Fruit fly (Drosophila melanogaster) whole organism, embryonic: ENCODE measurements around the gene CG34296.

ENCODE experiments used
- ATbp ChIP-seq: fragments of 200-800 bp; sonication (Bioruptor generic); optimal IDR thresholded peaks from 2 replicates; lab custom pipeline; 2017; ENCODE audit warnings: missing biosample characterization, mild to moderate bottlenecking, missing genetic modification characterization, missing genetic modification reagents
- Abd-B ChIP-seq: fragments of 200-800 bp; sonication (Bioruptor generic); optimal IDR thresholded peaks from 2 replicates; lab custom pipeline; 2018; ENCODE audit warnings: missing biosample characterization, mild to moderate bottlenecking, missing genetic modification characterization, moderate library complexity
- CG10321 ChIP-seq: fragments of 200-800 bp; sonication (Bioruptor generic); IDR thresholded peaks from 2 replicates; pipeline ENCODE4 v1.3.6; 2022; ENCODE audit warnings: missing biosample characterization, missing genetic modification characterization
- CG11247 ChIP-seq: fragments of 200-800 bp; sonication (Bioruptor generic); IDR thresholded peaks from 2 replicates; pipeline ENCODE4 v1.3.6; 2022; ENCODE audit warnings: missing biosample characterization, missing genetic modification characterization
- CG11398 ChIP-seq: fragments of 200-800 bp; sonication (Bioruptor generic); optimal IDR thresholded peaks from 2 replicates; lab custom pipeline; 2016; ENCODE audit warnings: missing biosample characterization, missing genetic modification characterization
- CG11456 ChIP-seq: fragments of 200-800 bp; sonication (Bioruptor generic); IDR thresholded peaks from 3 replicates; pipeline ENCODE4 v1.3.6; 2022; ENCODE audit warnings: missing biosample characterization, missing genetic modification characterization
- CG11723 ChIP-seq: fragments of 200-800 bp; sonication (Bioruptor generic); optimal IDR thresholded peaks from 2 replicates; lab custom pipeline; 2017; ENCODE audit warnings: missing biosample characterization, mild to moderate bottlenecking, missing genetic modification characterization
- CG12071 ChIP-seq: fragments of 200-800 bp; sonication (Bioruptor generic); optimal IDR thresholded peaks from 3 replicates; lab custom pipeline; 2018; ENCODE audit warnings: missing biosample characterization, mild to moderate bottlenecking, missing genetic modification characterization
- CG1529 ChIP-seq: fragments of 200-800 bp; sonication (Bioruptor generic); optimal IDR thresholded peaks from 3 replicates; lab custom pipeline; 2018; ENCODE audit warnings: missing biosample characterization, missing genetic modification characterization
- CG1602 ChIP-seq: fragments of 200-800 bp; sonication (Bioruptor generic); optimal IDR thresholded peaks from 3 replicates; lab custom pipeline; 2016; ENCODE audit warnings: missing biosample characterization, missing genetic modification characterization
- CG1647 ChIP-seq: fragments of 200-800 bp; sonication (Bioruptor generic); optimal IDR thresholded peaks from 3 replicates; lab custom pipeline; 2016; ENCODE audit warnings: missing biosample characterization, missing genetic modification characterization
- CG16863 ChIP-seq: fragments of 200-800 bp; sonication (Bioruptor generic); optimal IDR thresholded peaks from 3 replicates; lab custom pipeline; 2016; ENCODE audit warnings: missing biosample characterization, missing genetic modification characterization
- CG18619 ChIP-seq: fragments of 200-800 bp; sonication (Bioruptor generic); optimal IDR thresholded peaks from 3 replicates; lab custom pipeline; 2017; ENCODE audit warnings: missing biosample characterization, mild to moderate bottlenecking, missing genetic modification characterization
- CG30431 ChIP-seq: fragments of 200-800 bp; sonication (Bioruptor generic); optimal IDR thresholded peaks from 2 replicates; lab custom pipeline; 2017; ENCODE audit warnings: missing biosample characterization, missing genetic modification characterization
- CG4282 ChIP-seq: fragments of 200-800 bp; sonication (Bioruptor generic); optimal IDR thresholded peaks from 2 replicates; lab custom pipeline; 2016; ENCODE audit warnings: missing biosample characterization, missing genetic modification characterization
- CG4404 ChIP-seq: fragments of 200-800 bp; sonication (Bioruptor generic); IDR thresholded peaks from 2 replicates; pipeline ENCODE4 v1.3.6; 2022; ENCODE audit warnings: missing biosample characterization, missing genetic modification characterization
- CG4707 ChIP-seq: fragments of 200-800 bp; sonication (Bioruptor generic); optimal IDR thresholded peaks from 2 replicates; lab custom pipeline; 2018; ENCODE audit warnings: missing biosample characterization, mild to moderate bottlenecking, missing genetic modification characterization, moderate library complexity
- CG5180 ChIP-seq: fragments of 200-800 bp; sonication (Bioruptor generic); optimal IDR thresholded peaks from 3 replicates; lab custom pipeline; 2017; ENCODE audit warnings: missing biosample characterization, missing genetic modification characterization, mild to moderate bottlenecking, moderate library complexity, missing genetic modification reagents
- CG6254 ChIP-seq: fragments of 200-800 bp; sonication (Bioruptor generic); optimal IDR thresholded peaks from 3 replicates; lab custom pipeline; 2017; ENCODE audit warnings: mild to moderate bottlenecking, missing biosample characterization, missing genetic modification reagents, missing genetic modification characterization
- CG6654 ChIP-seq: fragments of 200-800 bp; sonication (Bioruptor generic); optimal IDR thresholded peaks from 2 replicates; lab custom pipeline; 2017; ENCODE audit warnings: missing biosample characterization, mild to moderate bottlenecking, missing genetic modification characterization
- CG8388 ChIP-seq: fragments of 200-800 bp; sonication (Bioruptor generic); optimal IDR thresholded peaks from 2 replicates; lab custom pipeline; 2019; ENCODE audit warnings: missing biosample characterization, mild to moderate bottlenecking, missing genetic modification characterization, moderate library complexity
- CG8924 ChIP-seq: fragments of 200-800 bp; optimal IDR thresholded peaks from 3 replicates; lab custom pipeline; 2019; ENCODE audit warnings: missing biosample characterization, mild to moderate bottlenecking, missing genetic modification characterization, moderate library complexity
- CG9876 ChIP-seq: fragments of 200-800 bp; sonication (Bioruptor generic); optimal IDR thresholded peaks from 2 replicates; lab custom pipeline; 2016; ENCODE audit warnings: missing biosample characterization, missing genetic modification characterization
- Hand ChIP-seq: fragments of 200-800 bp; sonication (Bioruptor generic); optimal IDR thresholded peaks from 2 replicates; lab custom pipeline; 2017; ENCODE audit warnings: mild to moderate bottlenecking, missing biosample characterization, missing genetic modification reagents, missing genetic modification characterization
- MBD-R2 ChIP-seq: fragments of 200-800 bp; sonication (Bioruptor generic); IDR thresholded peaks from 2 replicates; pipeline ENCODE4 v1.3.6; 2022; ENCODE audit warnings: missing biosample characterization, missing genetic modification characterization
- Nf-YC ChIP-seq: fragments of 200-800 bp; optimal IDR thresholded peaks from 3 replicates; lab custom pipeline; 2019; ENCODE audit warnings: missing biosample characterization, mild to moderate bottlenecking, missing genetic modification characterization, moderate library complexity
- NfI ChIP-seq: fragments of 200-800 bp; sonication (Bioruptor generic); optimal IDR thresholded peaks from 3 replicates; lab custom pipeline; 2018; ENCODE audit warnings: missing biosample characterization, mild to moderate bottlenecking, missing genetic modification characterization, moderate library complexity
- Sry-δ ChIP-seq: fragments of 200-800 bp; sonication (Bioruptor generic); optimal IDR thresholded peaks from 2 replicates; lab custom pipeline; 2016; ENCODE audit warnings: missing biosample characterization, missing genetic modification characterization
- al ChIP-seq: fragments of 200-800 bp; sonication (Bioruptor generic); IDR thresholded peaks from 2 replicates; pipeline ENCODE4 v1.3.6; 2022; ENCODE audit warnings: missing biosample characterization, missing genetic modification characterization
- ara ChIP-seq: fragments of 200-800 bp; sonication (Bioruptor generic); IDR thresholded peaks from 2 replicates; pipeline ENCODE4 v1.3.6; 2022; ENCODE audit warnings: missing biosample characterization, missing genetic modification characterization
- az2 ChIP-seq: fragments of 200-800 bp; sonication (Bioruptor generic); optimal IDR thresholded peaks from 3 replicates; lab custom pipeline; 2016; ENCODE audit warnings: missing biosample characterization, missing genetic modification characterization
- bbx ChIP-seq: fragments of 200-800 bp; sonication (Bioruptor generic); IDR thresholded peaks from 2 replicates; pipeline ENCODE4 v1.3.6; 2022; ENCODE audit warnings: missing biosample characterization, missing genetic modification characterization; ENCODE audit not compliant: partially characterized antibody
- bowl ChIP-seq: fragments of 200-800 bp; sonication (Bioruptor generic); IDR thresholded peaks from 2 replicates; pipeline ENCODE4 v1.3.6; 2022; ENCODE audit warnings: missing biosample characterization, missing genetic modification characterization
- chinmo ChIP-seq: fragments of 200-800 bp; sonication (Bioruptor generic); IDR thresholded peaks from 4 replicates; pipeline ENCODE4 v1.3.6; 2022; ENCODE audit warnings: missing biosample characterization, missing genetic modification characterization; ENCODE audit not compliant: partially characterized antibody
- dan ChIP-seq: fragments of 200-800 bp; sonication (Bioruptor generic); IDR thresholded peaks from 2 replicates; pipeline ENCODE4 v1.3.6; 2022; ENCODE audit warnings: missing biosample characterization, missing genetic modification characterization
- gcm2 ChIP-seq: fragments of 200-800 bp; sonication (Bioruptor generic); optimal IDR thresholded peaks from 2 replicates; lab custom pipeline; 2016; ENCODE audit warnings: missing biosample characterization, missing genetic modification characterization
- grn ChIP-seq: fragments of 200-800 bp; sonication (Bioruptor generic); optimal IDR thresholded peaks from 3 replicates; lab custom pipeline; 2017; ENCODE audit warnings: missing biosample characterization, missing genetic modification characterization
- gt ChIP-seq: fragments of 200-800 bp; sonication (Bioruptor generic); IDR thresholded peaks from 2 replicates; pipeline ENCODE4 v1.3.6; 2022; ENCODE audit warnings: missing biosample characterization, missing genetic modification characterization
- her ChIP-seq: fragments of 200-800 bp; sonication (Bioruptor generic); optimal IDR thresholded peaks from 2 replicates; lab custom pipeline; 2016; ENCODE audit warnings: missing biosample characterization, missing genetic modification characterization
- hkb ChIP-seq, 2 experiments: fragments of 200-800 bp in 1 of 2; fragments of >200 bp in 1 of 2; sonication (Bioruptor generic) in 1 of 2; IDR thresholded peaks in 1 of 2; optimal IDR thresholded peaks in 1 of 2; 2 replicates each; pipeline versions ENCODE4 v1.3.6 to Lab custom; 2017 to 2022; ENCODE audit warnings: missing biosample characterization in 1 of 2, missing genetic modification characterization in 1 of 2
- ken ChIP-seq: fragments of 200-800 bp; sonication (Bioruptor generic); IDR thresholded peaks from 3 replicates; pipeline ENCODE4 v1.3.6; 2022; ENCODE audit warnings: missing biosample characterization, missing genetic modification characterization
- nerfin-1 ChIP-seq: fragments of 200-800 bp; sonication (Bioruptor generic); optimal IDR thresholded peaks from 3 replicates; lab custom pipeline; 2019; ENCODE audit warnings: missing biosample characterization, mild to moderate bottlenecking, missing genetic modification characterization, moderate library complexity
- nerfin-2 ChIP-seq: fragments of 200-800 bp; sonication (Bioruptor generic); IDR thresholded peaks from 2 replicates; pipeline ENCODE4 v1.3.6; 2022; ENCODE audit warnings: missing biosample characterization, missing genetic modification characterization; ENCODE audit not compliant: partially characterized antibody
- pum ChIP-seq: fragments of 200-800 bp; sonication (Bioruptor generic); optimal IDR thresholded peaks from 2 replicates; lab custom pipeline; 2016; ENCODE audit warnings: missing biosample characterization, missing genetic modification characterization
- sens-2 ChIP-seq: fragments of 200-800 bp; sonication (Bioruptor generic); IDR thresholded peaks from 2 replicates; pipeline ENCODE4 v1.3.6; 2022; ENCODE audit warnings: missing biosample characterization, missing genetic modification characterization
- sna ChIP-seq: fragments of 200-800 bp; sonication (Bioruptor generic); IDR thresholded peaks from 2 replicates; pipeline ENCODE4 v1.3.6; 2022; ENCODE audit warnings: missing biosample characterization, missing genetic modification characterization; ENCODE audit not compliant: partially characterized antibody
- tgo ChIP-seq: fragments of 200-800 bp; sonication (Bioruptor generic); IDR thresholded peaks from 3 replicates; pipeline ENCODE4 v1.3.6; 2022; ENCODE audit warnings: missing biosample characterization, missing genetic modification characterization
- tin ChIP-seq: fragments of 200-800 bp; sonication (Bioruptor generic); optimal IDR thresholded peaks from 3 replicates; lab custom pipeline; 2016; ENCODE audit warnings: missing biosample characterization, missing genetic modification characterization
- ttk ChIP-seq: fragments of 200-800 bp; sonication (Bioruptor generic); IDR thresholded peaks from 2 replicates; pipeline ENCODE4 v2.1.2; 2022; ENCODE audit warnings: missing biosample characterization, missing genetic modification characterization
- unpg ChIP-seq: fragments of 200-800 bp; sonication (Bioruptor generic); optimal IDR thresholded peaks from 3 replicates; lab custom pipeline; 2018; ENCODE audit warnings: missing biosample characterization, mild to moderate bottlenecking, missing genetic modification characterization, moderate library complexity

CG34296 gene

dm6 chr3R:29745056-29745455 lies 22.7 kb downstream of the CG34296 start, which contains the start of the genes Wdr24 and IntS11 (continued):
- TF ChIP-seq Nf-YC (peak; percentile 63), ATbp (no peak), CG12071 (GFP tag; lab: Kevin White, UChicago) (peak; percentile 27), al (peak; percentile 95), ken (GFP tag; lab: Robert Waterston, UW) (peak; percentile 90), sna (GFP tag; lab: Robert Waterston, UW) (peak; percentile 24; the same call in 1 of the 2 replicates), Sry-δ (GFP tag; lab: Kevin White, UChicago) (peak; percentile 52), CG6654 (GFP tag; lab: Kevin White, UChicago) (no peak), CG8924 (tag; lab: Kevin White, UChicago) (peak; percentile 74), CG11723 (no peak), gcm2 (peak; percentile 4), CG30431 (GFP tag; lab: Kevin White, UChicago) (peak; percentile 49), az2 (GFP tag; lab: Kevin White, UChicago) (peak; percentile 58), CG1647 (peak; percentile 64), CG1529 (GFP tag; lab: Kevin White, UChicago) (no peak), CG8388 (GFP tag; lab: Kevin White, UChicago) (no peak), unpg (peak; percentile 84), CG11456 (peak; percentile 93), CG10321 (GFP tag; lab: Robert Waterston, UW) (no peak), Hand (GFP tag; lab: Kevin White, UChicago) (peak; percentile 49), CG1602 (peak; percentile 84), chinmo (GFP tag; lab: Robert Waterston, UW) (0 out of 4 replicates have a peak, but pooled peaks have one; percentile 57), CG11247 (GFP tag; lab: Robert Waterston, UW) (peak; percentile 92), ara (GFP tag; lab: Robert Waterston, UW) (peak; percentile 81), Abd-B (GFP tag; lab: Kevin White, UChicago) (peak; percentile 95), tin (GFP tag; lab: Kevin White, UChicago) (peak; percentile 58), tgo (GFP tag; lab: Robert Waterston, UW) (peak; percentile 91), dan (GFP tag; lab: Robert Waterston, UW) (no peak), MBD-R2 (GFP tag; lab: Robert Waterston, UW) (peak; percentile 98), CG4707 (GFP tag; lab: Kevin White, UChicago) (no peak), ttk (GFP tag; lab: Robert Waterston, UW) (peak; percentile 94), nerfin-1 (tag; lab: Kevin White, UChicago) (peak; percentile 41), CG6254 (peak; percentile 30), bbx (GFP tag; lab: Robert Waterston, UW) (no peak), her (GFP tag; lab: Kevin White, UChicago) (no peak), CG11398 (GFP tag; lab: Kevin White, UChicago) (no peak), CG9876 (no peak), bowl (0 out of 2 replicates have a peak, but pooled peaks have one; percentile 34), CG4404 (GFP tag; lab: Robert Waterston, UW) (peak; percentile 90), sens-2 (GFP tag; lab: Robert Waterston, UW) (0 out of 2 replicates have a peak, but pooled peaks have one; percentile 27), nerfin-2 (0 out of 2 replicates have a peak, but pooled peaks have one; percentile 9), CG16863 (peak; percentile 50), grn (GFP tag; lab: Kevin White, UChicago) (peak; percentile 47), CG5180 (GFP tag; lab: Kevin White, UChicago) (no peak), CG18619 (GFP tag; lab: Kevin White, UChicago) (peak; percentile 67), CG4282 (GFP tag; lab: Kevin White, UChicago) (peak; percentile 28), NfI (GFP tag; lab: Kevin White, UChicago) (peak; percentile 82), pum (GFP tag; lab: Kevin White, UChicago) (peak; percentile 52), hkb (optimal IDR thresholded peaks at IDR 0.05; lab: Kevin White, UChicago) (peak; percentile 97), hkb (GFP tag; IDR thresholded peaks at IDR 0.05; lab: Robert Waterston, UW) (peak; percentile 73), gt (GFP tag; lab: Robert Waterston, UW) (peak; percentile 68)
